Worm (Caenorhabditis elegans) whole organism, late embryonic: ENCODE measurements around the gene hsp-17.

Source experiments
- ceh-31 ChIP-seq: sonication (generic microtip); optimal IDR thresholded peaks from 2 replicates; lab custom pipeline; 2016; ENCODE audit warnings: missing genetic modification characterization, missing compliant biosample characterization
- ceh-34 ChIP-seq: sonication (generic microtip); optimal IDR thresholded peaks from 2 replicates; lab custom pipeline; 2016; ENCODE audit warnings: mild to moderate bottlenecking, missing genetic modification characterization, missing compliant biosample characterization
- dmd-4 ChIP-seq: sonication (generic microtip); optimal IDR thresholded peaks from 2 replicates; lab custom pipeline; 2016; ENCODE audit warnings: borderline replicate concordance, missing genetic modification characterization, missing compliant biosample characterization
- elt-2 ChIP-seq: sonication (generic microtip); optimal IDR thresholded peaks from 2 replicates; lab custom pipeline; 2016; ENCODE audit warnings: missing genetic modification reagents, missing genetic modification characterization, missing compliant biosample characterization
- fkh-10 ChIP-seq: fragments of 150-350 bp; optimal IDR thresholded peaks from 2 replicates; lab custom pipeline; 2014; ENCODE audit warnings: missing biosample characterization, missing genetic modification reagents, missing genetic modification characterization
- hlh-8 ChIP-seq: sonication (generic microtip); optimal IDR thresholded peaks from 2 replicates; lab custom pipeline; 2016; ENCODE audit warnings: missing genotype, missing genetic modification characterization, missing compliant biosample characterization
- lin-11 ChIP-seq: fragments of 200-800 bp; sonication (Bioruptor generic); optimal IDR thresholded peaks from 2 replicates; lab custom pipeline; 2018; ENCODE audit warnings: mild to moderate bottlenecking, missing genetic modification characterization, missing compliant biosample characterization
- nfya-1 ChIP-seq: sonication (generic microtip); optimal IDR thresholded peaks from 2 replicates; lab custom pipeline; 2017; ENCODE audit warnings: missing genetic modification characterization, mild to moderate bottlenecking, missing compliant biosample characterization, antibody characterized with exemption, moderate library complexity
- nhr-11 ChIP-seq: fragments of 150-350 bp; optimal IDR thresholded peaks from 2 replicates; lab custom pipeline; 2014; ENCODE audit warnings: missing biosample characterization, missing genetic modification characterization
- npax-4 ChIP-seq: sonication (generic microtip); optimal IDR thresholded peaks from 2 replicates; lab custom pipeline; 2016; ENCODE audit warnings: missing genetic modification characterization, missing compliant biosample characterization
- sox-4 ChIP-seq: sonication (generic microtip); optimal IDR thresholded peaks from 2 replicates; lab custom pipeline; 2017; ENCODE audit warnings: mild to moderate bottlenecking, missing genetic modification characterization, inconsistent platforms, missing compliant biosample characterization
- unc-55 ChIP-seq: sonication (generic microtip); optimal IDR thresholded peaks from 2 replicates; lab custom pipeline; 2017; ENCODE audit warnings: missing biosample characterization, missing genetic modification reagents, missing genetic modification characterization
- unc-86 ChIP-seq: sonication (generic microtip); optimal IDR thresholded peaks from 2 replicates; lab custom pipeline; 2016; ENCODE audit warnings: missing genetic modification characterization, missing compliant biosample characterization

DNA sequence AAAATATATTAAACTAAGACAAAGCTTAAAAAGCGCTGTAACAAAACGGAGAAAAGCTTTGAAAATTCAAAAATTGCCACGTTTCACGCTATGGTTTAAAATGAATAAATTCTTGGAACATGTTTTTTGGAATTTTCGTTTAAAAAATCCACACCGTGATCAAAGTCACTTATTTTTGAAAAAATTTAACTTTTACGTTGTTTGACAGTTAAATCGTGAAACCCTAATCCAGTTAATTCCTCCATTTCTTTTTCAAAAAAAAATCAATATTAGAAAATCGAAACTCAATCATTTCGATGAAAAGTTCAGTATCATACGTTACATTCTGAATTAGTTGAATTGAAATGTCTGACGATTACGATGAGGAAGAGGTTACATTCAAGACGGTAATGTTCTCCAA, 9.9 kb downstream of the hsp-17 start, which contains the start of gene F38E1.3:
- TF ChIP-seq dmd-4 (tag; lab: Kevin White, UChicago) (no peak), nhr-11 (tag; lab: Kevin White, UChicago) (no peak), sox-4 (no peak), fkh-10 (no peak), ceh-31 (tag; lab: Kevin White, UChicago) (no peak), ceh-34 (tag; lab: Kevin White, UChicago) (no peak), npax-4 (no peak), unc-86 (tag; lab: Kevin White, UChicago) (no peak), elt-2 (tag; lab: Kevin White, UChicago) (no peak), unc-55 (GFP tag; lab: Kevin White, UChicago) (no peak), lin-11 (tag; lab: Kevin White, UChicago) (no peak), nfya-1 (tag; lab: Kevin White, UChicago) (no peak), hlh-8 (tag; lab: Kevin White, UChicago) (no peak)
